Worm (Caenorhabditis elegans) whole organism, late embryonic: Measurements from ENCODE around the gene vha-6.
"Not testable (repeated sequence)": the region's sequence is repeated elsewhere in the genome, so short reads cannot be mapped to it uniquely, and the experiment has no call there.

Source experiments
- C08G9.2 ChIP-seq: sonication (generic microtip); optimal IDR thresholded peaks from 2 replicates; lab custom pipeline; 2016; ENCODE audit warnings: mild to moderate bottlenecking, missing genetic modification characterization, moderate library complexity, missing compliant biosample characterization
- K09A11.1 ChIP-seq: sonication (generic microtip); optimal IDR thresholded peaks from 2 replicates; lab custom pipeline; 2017; ENCODE audit warnings: antibody characterized with exemption, mild to moderate bottlenecking, missing genetic modification characterization, missing compliant biosample characterization; ENCODE audit not compliant: insufficient read depth
- Y22D7AL.16 ChIP-seq: sonication (generic microtip); optimal IDR thresholded peaks from 2 replicates; lab custom pipeline; 2016; ENCODE audit warnings: missing genetic modification characterization, missing compliant biosample characterization
- ahr-1 ChIP-seq: sonication (generic microtip); optimal IDR thresholded peaks from 2 replicates; lab custom pipeline; 2016; ENCODE audit warnings: missing genetic modification characterization, missing compliant biosample characterization
- ama-1 ChIP-seq: fragments of 150-350 bp; optimal IDR thresholded peaks from 2 replicates; lab custom pipeline; 2014
- ceh-18 ChIP-seq: sonication (generic microtip); optimal IDR thresholded peaks from 2 replicates; lab custom pipeline; 2016; ENCODE audit warnings: missing genetic modification characterization, missing compliant biosample characterization
- ceh-2 ChIP-seq: sonication (generic microtip); optimal IDR thresholded peaks from 2 replicates; lab custom pipeline; 2016; ENCODE audit warnings: missing genotype, missing genetic modification characterization, missing compliant biosample characterization
- ceh-31 ChIP-seq: sonication (generic microtip); optimal IDR thresholded peaks from 2 replicates; lab custom pipeline; 2016; ENCODE audit warnings: missing genetic modification characterization, missing compliant biosample characterization
- ceh-48 ChIP-seq: sonication (generic microtip); optimal IDR thresholded peaks from 2 replicates; lab custom pipeline; 2016; ENCODE audit warnings: missing genetic modification characterization, inconsistent platforms, missing compliant biosample characterization
- ceh-6 ChIP-seq: fragments of 200-800 bp; sonication (Bioruptor generic); optimal IDR thresholded peaks from 2 replicates; lab custom pipeline; 2018; ENCODE audit warnings: mild to moderate bottlenecking, missing genetic modification characterization, missing compliant biosample characterization
- che-1 ChIP-seq: sonication (generic microtip); optimal IDR thresholded peaks from 2 replicates; lab custom pipeline; 2016; ENCODE audit warnings: mild to moderate bottlenecking, missing genetic modification characterization, missing compliant biosample characterization
- dmd-4 ChIP-seq: sonication (generic microtip); optimal IDR thresholded peaks from 2 replicates; lab custom pipeline; 2016; ENCODE audit warnings: borderline replicate concordance, missing genetic modification characterization, missing compliant biosample characterization
- elt-2 ChIP-seq: sonication (generic microtip); optimal IDR thresholded peaks from 2 replicates; lab custom pipeline; 2016; ENCODE audit warnings: missing genetic modification reagents, missing genetic modification characterization, missing compliant biosample characterization
- fkh-6 ChIP-seq: sonication (generic microtip); optimal IDR thresholded peaks from 2 replicates; lab custom pipeline; 2016; ENCODE audit warnings: missing genetic modification characterization, missing compliant biosample characterization
- hlh-13 ChIP-seq: fragments of 200-800 bp; sonication (Bioruptor generic); optimal IDR thresholded peaks from 2 replicates; lab custom pipeline; 2018; ENCODE audit warnings: mild to moderate bottlenecking, missing genetic modification characterization, missing compliant biosample characterization
- hlh-15 ChIP-seq: sonication (generic microtip); optimal IDR thresholded peaks from 2 replicates; lab custom pipeline; 2016; ENCODE audit warnings: missing genetic modification characterization, missing compliant biosample characterization
- hlh-6 ChIP-seq: sonication (generic microtip); optimal IDR thresholded peaks from 2 replicates; lab custom pipeline; 2016; ENCODE audit warnings: missing genotype, missing genetic modification characterization, missing compliant biosample characterization
- madf-2 ChIP-seq: sonication (generic microtip); optimal IDR thresholded peaks from 2 replicates; lab custom pipeline; 2017; ENCODE audit warnings: missing genetic modification characterization, missing compliant biosample characterization
- nhr-11 ChIP-seq: fragments of 150-350 bp; optimal IDR thresholded peaks from 2 replicates; lab custom pipeline; 2014; ENCODE audit warnings: missing biosample characterization, missing genetic modification characterization
- pag-3 ChIP-seq: sonication (generic microtip); optimal IDR thresholded peaks from 2 replicates; lab custom pipeline; 2016; ENCODE audit warnings: missing compliant biosample characterization, missing genetic modification characterization, borderline replicate concordance
- pha-4 ChIP-seq: fragments of 150-350 bp; optimal IDR thresholded peaks from 2 replicates; lab custom pipeline; 2018; ENCODE audit warnings: missing biosample characterization, missing genetic modification reagents, missing genetic modification characterization
- pqm-1 ChIP-seq: sonication (generic microtip); optimal IDR thresholded peaks from 2 replicates; lab custom pipeline; 2016; ENCODE audit warnings: missing genetic modification characterization, missing compliant biosample characterization
- pros-1 ChIP-seq: fragments of 150-350 bp; optimal IDR thresholded peaks from 2 replicates; lab custom pipeline; 2014; ENCODE audit warnings: missing biosample characterization, missing genetic modification reagents, missing genetic modification characterization
- ref-2 ChIP-seq: sonication (generic microtip); optimal IDR thresholded peaks from 2 replicates; lab custom pipeline; 2016; ENCODE audit warnings: missing genetic modification characterization, missing compliant biosample characterization
- syd-9 ChIP-seq: sonication (generic microtip); optimal IDR thresholded peaks from 2 replicates; lab custom pipeline; 2016; ENCODE audit warnings: mild to moderate bottlenecking, missing genetic modification characterization, moderate library complexity, missing compliant biosample characterization
- ttx-3 ChIP-seq: sonication (generic microtip); optimal IDR thresholded peaks from 2 replicates; lab custom pipeline; 2016; ENCODE audit warnings: missing genetic modification reagents, missing genetic modification characterization, missing compliant biosample characterization
- unc-3 ChIP-seq, 2 experiments: fragments of 200-800 bp in 1 of 2; sonication (Bioruptor generic) in 1 of 2; sonication (generic microtip) in 1 of 2; conservative IDR thresholded peaks in 1 of 2; optimal IDR thresholded peaks in 1 of 2; 2 replicates each; pipeline versions ENCODE4 v1.3.6 to Lab custom; 2016 to 2022; ENCODE audit warnings: missing compliant biosample characterization in 2 of 2, missing genetic modification characterization in 2 of 2, missing genetic modification reagents in 1 of 2
- unc-42 ChIP-seq: sonication (generic microtip); optimal IDR thresholded peaks from 2 replicates; lab custom pipeline; 2016; ENCODE audit warnings: missing genotype, missing genetic modification characterization, missing compliant biosample characterization
- unc-55 ChIP-seq: sonication (generic microtip); optimal IDR thresholded peaks from 2 replicates; lab custom pipeline; 2017; ENCODE audit warnings: missing biosample characterization, missing genetic modification reagents, missing genetic modification characterization
- unc-86 ChIP-seq: sonication (generic microtip); optimal IDR thresholded peaks from 2 replicates; lab custom pipeline; 2016; ENCODE audit warnings: missing genetic modification characterization, missing compliant biosample characterization

The vha-6 gene

DNA sequence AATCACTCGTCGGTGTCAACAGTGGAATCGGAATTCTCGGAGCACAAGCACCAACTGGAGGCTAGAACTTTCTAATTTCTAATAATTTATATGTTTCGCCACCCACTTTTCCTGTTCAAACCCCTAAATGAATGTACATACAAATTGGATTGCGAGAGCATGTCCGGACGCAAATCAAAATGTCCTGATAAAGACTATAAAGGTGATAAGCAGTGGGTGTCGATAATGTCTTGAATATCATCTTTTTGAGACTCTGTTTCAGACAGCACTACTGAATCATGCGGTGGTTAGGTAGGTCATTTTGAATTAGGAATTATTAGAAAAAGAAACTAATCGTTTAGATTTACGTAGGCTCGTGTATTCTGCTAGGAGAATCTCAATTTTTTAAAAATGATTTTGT is 10.5 kb upstream of the vha-6 start, which contains the start of gene W02B12.1:
TSS of gene W02B12.1 (plus strand) at position 269 of the 400 bp plus-strand sequence.
- no peak for TF ChIP-seq ref-2 (tag; lab: Kevin White, UChicago)
- no peak for TF ChIP-seq ceh-2 (tag; lab: Kevin White, UChicago)
- no peak for TF ChIP-seq syd-9 (tag; lab: Kevin White, UChicago)
- TF ChIP-seq ama-1 (lab: Kevin White, UChicago), result no peak
- no peak for TF ChIP-seq madf-2
- TF ChIP-seq elt-2 (tag; lab: Kevin White, UChicago), result peak; percentile 40

DNA sequence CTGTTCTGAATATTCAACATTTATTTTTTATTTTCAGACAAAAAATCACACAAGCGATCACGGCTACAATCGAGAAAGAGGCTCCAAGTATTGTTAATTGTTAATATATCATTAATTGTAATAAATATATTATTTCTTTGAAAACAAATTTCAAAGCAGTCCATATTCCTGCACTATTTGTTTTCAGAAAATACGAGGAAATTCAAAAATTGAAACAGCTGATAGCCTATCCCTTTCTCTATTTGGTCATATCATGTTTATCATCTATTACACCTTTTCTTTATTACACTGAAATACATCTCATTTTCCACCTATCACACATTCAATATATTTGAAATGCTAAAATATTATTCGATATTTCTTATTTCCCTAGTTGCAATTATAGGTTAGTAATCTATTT is 6.7 kb upstream of the vha-6 start, which contains the start of gene W02B12.13:
TSS of gene W02B12.13 (plus strand) at position 301 of the 400 bp plus-strand sequence.
- TF ChIP-seq ceh-31 (tag; lab: Kevin White, UChicago), result no peak
- no peak for TF ChIP-seq che-1 (tag; lab: Kevin White, UChicago)
- no peak for TF ChIP-seq unc-55 (GFP tag; lab: Kevin White, UChicago)
- no peak for TF ChIP-seq pros-1 (tag; lab: Kevin White, UChicago)
- TF ChIP-seq unc-3 (GFP tag; conservative IDR thresholded peaks at IDR 0.05; lab: Robert Waterston, UW), result no peak
- no peak for TF ChIP-seq unc-3 (tag; optimal IDR thresholded peaks at IDR 0.05; lab: Kevin White, UChicago)
- no peak for TF ChIP-seq elt-2 (tag; lab: Kevin White, UChicago)
- TF ChIP-seq, all 69 proteins: peak for 0

DNA sequence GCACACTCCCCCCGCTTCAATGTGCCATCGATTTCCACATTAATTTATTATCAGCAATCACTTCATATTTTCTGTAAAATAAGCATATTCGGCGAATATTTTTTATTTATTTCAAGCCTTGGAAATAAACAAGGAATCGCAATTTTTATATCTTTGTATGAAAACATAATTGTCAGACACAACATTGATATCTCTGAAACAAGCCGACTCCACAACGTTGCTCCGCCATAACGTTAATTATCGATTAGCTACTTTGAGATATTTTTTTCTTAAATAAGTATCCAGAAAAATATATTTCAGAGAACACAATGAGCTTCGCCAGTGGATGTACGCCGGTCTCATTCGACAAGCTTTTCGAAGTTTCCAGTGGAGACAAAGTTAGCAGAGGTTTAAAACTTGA is 5.6 kb upstream of the vha-6 start, which contains the start of gene adbp-1:
TSS of gene adbp-1 (plus strand) at position 301 of the 400 bp plus-strand sequence.
- TF ChIP-seq fkh-6 (tag; lab: Kevin White, UChicago), result no peak
- TF ChIP-seq unc-3 (GFP tag; conservative IDR thresholded peaks at IDR 0.05; lab: Robert Waterston, UW), result no peak
- no peak for TF ChIP-seq unc-3 (tag; optimal IDR thresholded peaks at IDR 0.05; lab: Kevin White, UChicago)
- TF ChIP-seq K09A11.1 (tag; lab: Kevin White, UChicago), result no peak
- TF ChIP-seq ceh-48 (tag; lab: Kevin White, UChicago), result no peak
- no peak for TF ChIP-seq ceh-6 (GFP tag; lab: Kevin White, UChicago)
- no peak for TF ChIP-seq pag-3
- no peak for TF ChIP-seq unc-86 (tag; lab: Kevin White, UChicago)
- no peak for TF ChIP-seq Y22D7AL.16
- TF ChIP-seq ahr-1 (tag; lab: Kevin White, UChicago), result no peak
- no peak for TF ChIP-seq hlh-13
- no peak for TF ChIP-seq ttx-3 (tag; lab: Kevin White, UChicago)
- no peak for TF ChIP-seq pha-4 (tag; lab: Kevin White, UChicago)
- no peak for TF ChIP-seq dmd-4
- no peak for TF ChIP-seq pqm-1

DNA sequence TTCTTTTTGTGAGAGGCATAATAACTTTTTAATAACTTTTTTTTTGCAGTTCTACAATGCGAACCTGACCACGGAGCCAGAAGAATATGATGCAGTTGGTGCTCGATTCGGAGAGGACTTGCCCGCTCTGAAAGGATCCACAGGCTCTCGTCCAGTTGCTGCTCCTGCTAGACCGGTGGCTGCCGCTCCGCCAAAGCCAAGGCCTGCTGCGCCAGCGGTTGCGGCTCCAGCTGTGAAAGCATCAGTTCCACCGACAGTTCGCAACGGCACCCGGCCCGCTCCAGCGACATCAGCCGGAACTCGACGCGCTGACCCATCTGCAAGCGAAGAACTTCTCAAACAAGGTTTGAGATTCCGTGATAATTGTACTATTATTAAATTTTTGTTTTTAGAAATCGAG is 4.9 kb upstream of the vha-6 start:
- peak; percentile 23 for TF ChIP-seq hlh-6 (tag; lab: Kevin White, UChicago)
- peak; percentile 8 for TF ChIP-seq C08G9.2 (tag; lab: Kevin White, UChicago)
- TF ChIP-seq ahr-1 (tag; lab: Kevin White, UChicago), result no peak
- no peak for TF ChIP-seq hlh-15 (tag; lab: Kevin White, UChicago)

DNA sequence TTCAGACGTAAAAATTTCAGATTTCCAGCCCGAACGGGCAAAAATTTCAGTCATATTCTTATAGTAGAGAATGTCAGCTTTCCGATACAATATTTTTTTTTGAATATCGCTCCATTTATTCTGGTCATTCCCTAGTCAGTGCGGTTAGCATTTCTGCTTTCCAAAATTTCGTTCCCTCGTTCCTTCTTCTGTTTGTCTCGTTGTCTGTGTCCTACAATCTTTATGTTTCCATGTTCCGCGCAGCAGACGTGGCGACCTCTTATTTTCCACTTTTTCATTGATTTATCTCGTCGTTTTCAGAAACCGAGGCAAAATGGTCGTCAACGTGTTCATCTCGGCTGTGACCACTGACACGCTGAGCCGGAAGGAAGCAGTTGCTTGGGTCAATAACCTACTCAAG is 4.2 kb upstream of the vha-6 start, which contains the start of gene ebp-2:
TSS of gene ebp-2 (plus strand) at position 301 of the 400 bp plus-strand sequence.
- TF ChIP-seq ref-2, ceh-18, nhr-11 (tag; lab: Kevin White, UChicago): not testable (repeated sequence)

DNA sequence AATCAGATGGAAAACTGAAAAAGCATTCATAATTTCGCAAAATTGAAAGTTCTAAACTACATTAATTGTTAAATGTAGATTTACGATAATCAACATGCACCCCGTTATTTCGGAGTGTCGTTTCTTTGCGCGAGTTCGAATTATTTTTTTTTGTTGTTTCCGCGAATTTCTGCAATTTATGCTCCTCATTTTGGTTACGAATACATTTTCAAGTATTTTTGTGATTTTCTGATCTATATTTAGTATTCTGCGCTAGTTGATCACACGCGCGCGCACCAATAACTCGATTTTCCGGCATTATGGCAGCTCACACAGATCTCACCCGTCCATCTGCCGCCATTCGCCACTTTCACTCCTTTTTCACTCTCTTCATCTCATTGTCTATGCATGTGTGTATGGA is 2.0 kb upstream of the vha-6 start, which contains the start of gene VW02B12L.2:
TSS of gene VW02B12L.2 (minus strand) at position 65 of the 400 bp plus-strand sequence.
- TF ChIP-seq unc-42 (tag; lab: Kevin White, UChicago), result peak; percentile 93
- TF ChIP-seq hlh-6 (tag; lab: Kevin White, UChicago), result no peak
